Fruit fly (Drosophila melanogaster) S2 (cell line): ENCODE results near the gene Tace.

Source experiments
- CG8478 ChIP-seq: fragments of >200 bp; optimal IDR thresholded peaks from 2 replicates; lab custom pipeline; 2018
- CTCF ChIP-seq, 2 experiments: fragments of >200 bp; optimal IDR thresholded peaks; 2 replicates each; lab custom pipeline; 2018

The Tace gene

DNA sequence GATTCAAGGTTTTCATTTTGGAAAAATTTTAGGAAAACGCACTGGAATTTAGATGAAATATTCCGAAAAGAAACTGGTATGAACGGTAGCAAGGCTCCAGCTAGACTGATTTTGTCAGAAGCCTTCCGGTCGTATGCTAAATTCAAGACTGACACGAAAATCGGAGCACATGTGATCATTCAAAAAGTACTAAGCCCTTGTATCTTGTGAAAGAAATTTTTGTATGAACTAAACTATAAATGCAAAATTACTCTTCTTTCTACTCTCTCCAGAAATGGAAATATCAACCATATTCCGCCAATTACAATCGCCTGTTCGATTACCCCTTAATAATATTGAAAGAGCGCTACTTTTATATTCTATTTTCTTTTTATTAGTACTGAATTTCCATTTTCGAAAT lies 37.3 kb downstream of the Tace start, which contains the start of gene ocn:
TSS of gene ocn (minus strand) at position 101 of the 400 bp plus-strand sequence.
- no peak for TF ChIP-seq CTCF (optimal IDR thresholded peaks at IDR 0.05; lab: Kevin White, UChicago)
- TF ChIP-seq CG8478 (lab: Kevin White, UChicago) = no peak

DNA sequence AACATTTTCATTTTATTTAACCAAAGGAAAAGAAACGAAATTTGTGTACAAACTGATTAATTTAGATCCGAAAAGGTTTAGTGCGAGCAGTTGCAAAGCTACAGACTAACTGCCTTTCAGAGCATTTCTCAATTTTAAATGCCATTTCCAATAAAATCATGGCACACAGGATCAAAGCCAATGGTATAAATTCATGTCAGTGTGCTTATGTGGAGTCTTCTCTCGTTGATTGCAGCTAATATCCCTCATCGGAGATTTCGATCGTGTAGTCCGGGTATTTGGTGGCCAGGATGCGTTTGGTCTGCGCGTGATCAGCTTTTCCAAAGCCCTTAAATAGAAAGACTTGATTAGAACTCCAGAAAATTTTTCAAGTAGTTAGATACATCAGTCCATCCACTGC lies 38.3 kb downstream of the Tace start, which contains the start of gene janB:
TSS of gene janB (minus strand) at position 101 of the 400 bp plus-strand sequence.
- TF ChIP-seq CG8478 (lab: Kevin White, UChicago) (no peak), CTCF (optimal IDR thresholded peaks at IDR 0.05; lab: Kevin White, UChicago) (no peak)

DNA sequence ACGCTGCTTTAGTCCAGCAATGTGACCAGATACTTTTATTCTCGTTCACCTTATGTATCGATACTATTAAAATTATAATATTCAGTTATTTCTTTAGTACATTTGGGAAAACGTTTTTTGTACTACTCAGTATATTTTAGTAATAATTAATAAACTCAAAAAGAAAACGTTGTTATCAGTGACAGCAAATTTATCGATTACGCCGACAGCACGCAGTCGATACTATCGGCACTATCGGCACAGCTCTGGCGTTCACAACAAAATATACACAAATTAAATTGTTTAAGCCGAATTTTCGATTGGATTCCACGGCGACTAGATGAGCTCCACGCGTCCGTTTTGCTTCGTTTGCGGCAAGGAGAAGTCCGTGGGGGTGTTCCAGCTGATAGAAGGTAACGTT lies 39.2 kb downstream of the Tace start, which contains the start of the genes janA, Sry-alpha and Sry-beta:
TSS of gene janA (minus strand) at position 40 of the 400 bp plus-strand sequence.
TSS of gene Sry-alpha (plus strand) at position 226 of the 400 bp plus-strand sequence.
TSS of gene Sry-beta (plus strand) at position 226 of the 400 bp plus-strand sequence.
- TF ChIP-seq CTCF (optimal IDR thresholded peaks at IDR 0.05; lab: Kevin White, UChicago) (no peak), CG8478 (lab: Kevin White, UChicago) (no peak)

DNA sequence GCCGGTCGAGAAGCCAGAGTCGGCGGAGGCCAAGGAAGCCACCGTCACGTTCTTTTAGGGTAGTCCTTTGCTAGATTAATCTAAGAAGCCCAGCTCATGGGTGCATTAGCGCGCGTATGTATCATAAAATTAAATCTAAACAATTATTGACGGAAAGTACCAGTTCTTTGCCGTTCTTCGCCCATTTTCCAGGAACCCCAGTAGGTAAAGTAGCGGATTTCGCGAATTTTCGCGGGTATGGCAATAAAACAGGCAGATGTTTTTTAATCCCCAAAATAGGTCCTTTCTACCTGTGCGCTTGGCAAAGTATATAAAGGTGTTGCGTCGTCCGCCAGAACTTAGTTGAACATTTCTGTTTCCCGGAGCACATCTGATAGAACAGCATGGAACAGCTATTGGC lies 40.5 kb downstream of the Tace start:
- no peak for TF ChIP-seq CG8478 (lab: Kevin White, UChicago)
- no peak for TF ChIP-seq CTCF (optimal IDR thresholded peaks at IDR 0.05; lab: Kevin White, UChicago)

DNA sequence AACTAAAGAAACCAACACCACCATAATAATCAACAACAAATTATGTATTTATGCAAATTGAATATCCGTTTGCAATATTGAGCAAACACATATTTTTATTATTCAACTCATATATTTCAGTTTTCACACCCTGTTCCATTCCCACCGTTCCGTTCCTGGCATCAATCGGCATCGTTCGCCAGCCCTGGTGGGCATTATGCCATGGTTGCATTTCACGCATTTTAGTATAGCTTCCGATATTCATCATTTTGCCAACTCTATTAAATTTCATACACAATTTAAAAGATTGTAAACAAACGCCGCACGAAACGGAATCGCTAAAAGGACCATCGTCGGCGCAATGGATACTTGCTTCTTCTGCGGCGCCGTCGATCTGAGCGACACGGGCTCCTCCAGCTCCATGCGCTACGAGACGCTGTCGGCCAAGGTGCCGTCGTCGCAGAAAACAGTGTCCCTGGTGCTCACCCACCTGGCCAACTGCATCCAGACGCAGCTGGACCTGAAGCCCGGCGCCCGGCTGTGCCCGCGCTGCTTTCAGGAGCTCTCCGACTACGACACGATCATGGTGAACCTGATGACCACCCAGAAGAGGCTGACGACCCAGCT lies 42.9 kb downstream of the Tace start, which contains the start of gene Sry-delta:
TSS of gene Sry-delta (plus strand) at position 203 of the 606 bp plus-strand sequence.
- TF ChIP-seq CTCF (optimal IDR thresholded peaks at IDR 0.05; lab: Kevin White, UChicago) (peak; percentile 10 to 34), CG8478 (lab: Kevin White, UChicago) (no peak)

DNA sequence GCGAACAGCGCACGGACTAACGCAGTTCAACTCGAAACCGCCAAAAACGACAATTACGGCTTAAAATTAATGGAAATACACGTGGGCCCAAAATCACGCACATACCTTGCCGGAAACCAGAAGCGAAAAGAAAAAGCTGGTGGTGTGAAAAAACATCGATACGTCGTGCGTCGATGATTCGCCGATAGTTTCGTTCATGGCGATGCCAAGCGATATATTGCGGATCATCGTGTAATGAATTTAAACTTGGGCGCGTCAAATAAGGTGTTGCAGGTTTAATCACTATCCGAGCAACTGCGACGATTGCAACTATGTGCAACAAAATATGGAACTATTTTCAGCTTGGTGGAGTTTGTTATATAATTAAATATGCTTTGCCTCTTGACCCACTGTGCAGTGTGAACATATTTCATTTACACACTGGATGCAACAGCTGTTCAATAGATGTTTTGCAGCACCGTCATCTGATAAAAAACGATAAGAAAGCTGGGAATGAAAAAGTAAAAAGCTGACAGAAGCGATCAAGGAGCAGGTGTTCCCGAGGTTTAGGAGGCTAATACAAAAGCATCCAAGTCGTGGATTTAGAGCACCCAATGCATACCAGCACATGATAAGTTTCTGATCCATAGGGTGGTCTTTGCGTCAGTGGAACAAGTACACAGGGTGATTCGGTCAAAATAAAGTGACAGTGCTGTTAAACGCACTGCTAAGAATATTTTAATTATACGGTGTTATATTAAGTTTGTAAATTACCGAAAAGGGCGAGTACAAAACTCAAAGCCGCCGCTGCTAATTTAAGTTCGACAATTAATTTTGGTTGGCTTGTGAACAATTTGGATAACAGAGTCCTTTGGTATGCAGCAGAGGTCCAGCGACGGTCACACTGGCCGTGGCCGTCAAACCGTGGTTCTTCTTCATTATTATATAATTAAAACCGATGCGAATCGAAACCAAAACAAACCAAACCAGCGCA lies 46.0 kb downstream of the Tace start, which contains the start of the genes RpL32 and CG7943:
TSS of gene RpL32 (minus strand) at position 133 of the 973 bp plus-strand sequence.
TSS of gene CG7943 (plus strand) at position 442 of the 973 bp plus-strand sequence.
- TF ChIP-seq CG8478 (lab: Kevin White, UChicago) (no peak), CTCF (optimal IDR thresholded peaks at IDR 0.05; lab: Kevin White, UChicago) (peak in 1 of 2 experiments; percentile 41)

DNA sequence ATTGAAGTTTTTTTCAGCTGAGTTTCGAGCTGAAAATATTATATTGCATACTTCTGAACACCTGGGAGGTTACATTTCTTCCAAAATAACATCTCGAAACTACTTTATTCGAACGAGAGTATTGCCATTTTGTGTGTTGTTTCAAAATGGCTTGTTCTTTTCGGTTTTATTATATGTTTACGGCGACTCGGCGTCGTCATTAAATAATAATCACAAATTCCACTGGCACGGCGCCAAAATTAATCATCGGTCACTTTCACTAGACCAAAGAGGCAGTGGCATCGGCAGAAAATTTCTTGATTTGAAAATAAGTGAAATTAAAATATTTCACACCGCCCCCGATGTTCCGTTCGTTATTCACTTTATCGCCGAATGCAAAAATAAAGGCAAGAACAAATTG lies 50.1 kb downstream of the Tace start:
- TF ChIP-seq CTCF (optimal IDR thresholded peaks at IDR 0.05; lab: Kevin White, UChicago) (no peak), CG8478 (lab: Kevin White, UChicago) (no peak)

DNA sequence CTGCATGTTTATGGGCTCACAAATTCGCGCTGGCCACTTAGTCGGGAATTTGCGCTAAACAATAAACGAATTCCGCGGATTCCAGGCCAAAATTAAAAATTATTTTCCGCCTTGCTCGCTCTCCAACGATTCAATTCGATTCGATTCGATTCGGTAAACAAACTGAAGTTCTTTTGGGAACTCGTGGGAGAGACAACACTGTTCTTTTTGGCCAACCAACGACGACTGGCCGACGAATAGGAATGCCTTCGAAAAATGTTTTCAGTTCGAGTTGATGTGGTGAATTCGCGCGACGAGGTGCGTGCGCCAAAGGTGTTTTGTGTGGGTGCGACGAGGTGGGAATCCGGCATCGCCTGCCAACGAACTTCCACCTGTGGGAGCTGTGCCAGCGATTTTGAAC lies 51.6 kb downstream of the Tace start, which contains the start of gene CG15528:
TSS of gene CG15528 (minus strand) at position 180 of the 400 bp plus-strand sequence.
- no peak for TF ChIP-seq CTCF (optimal IDR thresholded peaks at IDR 0.05; lab: Kevin White, UChicago)
- TF ChIP-seq CG8478 (lab: Kevin White, UChicago) = no peak

DNA sequence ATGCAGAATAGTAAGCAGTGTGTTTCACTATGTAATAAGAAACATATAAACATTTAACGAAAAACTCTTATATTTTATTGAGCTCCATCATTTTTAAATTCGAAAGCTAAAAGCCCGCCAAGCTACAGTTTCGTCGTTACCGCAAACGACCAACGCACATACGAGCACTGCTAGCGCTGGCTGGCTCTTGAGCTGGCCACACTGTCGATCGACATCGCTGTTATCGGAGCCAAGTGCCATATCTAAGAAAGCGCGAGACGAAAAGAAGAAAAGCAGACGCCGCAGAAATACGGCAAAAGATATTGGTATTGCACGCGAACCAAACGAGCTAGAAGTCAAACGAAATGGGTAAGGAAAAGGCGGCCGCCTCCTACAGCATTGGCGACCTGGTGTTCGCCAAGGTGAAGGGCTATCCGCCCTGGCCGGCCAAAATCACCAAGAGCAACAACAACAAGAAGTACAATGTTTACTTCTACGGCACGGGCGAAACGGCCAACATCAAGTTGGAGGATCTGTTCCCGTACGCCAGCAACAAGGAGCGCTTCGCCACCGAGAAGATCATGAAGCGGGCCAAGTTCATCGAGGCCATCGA lies 52.2 kb downstream of the Tace start, which contains the start of gene Jasper:
TSS of gene Jasper (plus strand) at position 60 of the 592 bp plus-strand sequence.
- peak; percentile 10 to 43 for TF ChIP-seq CTCF (optimal IDR thresholded peaks at IDR 0.05; lab: Kevin White, UChicago)
- TF ChIP-seq CG8478 (lab: Kevin White, UChicago) = no peak
